Fruit fly (Drosophila melanogaster) whole organism: ENCODE results near the gene CG12766.

Source experiments
- CG8478 ChIP-seq: fragments of >200 bp; optimal IDR thresholded peaks from 2 replicates; lab custom pipeline; 2018; ENCODE audit warnings: inconsistent platforms
- Dll ChIP-seq: fragments of >200 bp; optimal IDR thresholded peaks from 2 replicates; lab custom pipeline; 2017
- EcR ChIP-seq, 2 experiments: fragments of >200 bp; optimal IDR thresholded peaks; 2 replicates each; lab custom pipeline; 2017; ENCODE audit warnings: missing biosample characterization in 2 of 2, missing genetic modification characterization in 2 of 2, missing genetic modification reagents in 2 of 2
- psq ChIP-seq: fragments of >200 bp; optimal IDR thresholded peaks from 2 replicates; lab custom pipeline; 2017

DNA sequence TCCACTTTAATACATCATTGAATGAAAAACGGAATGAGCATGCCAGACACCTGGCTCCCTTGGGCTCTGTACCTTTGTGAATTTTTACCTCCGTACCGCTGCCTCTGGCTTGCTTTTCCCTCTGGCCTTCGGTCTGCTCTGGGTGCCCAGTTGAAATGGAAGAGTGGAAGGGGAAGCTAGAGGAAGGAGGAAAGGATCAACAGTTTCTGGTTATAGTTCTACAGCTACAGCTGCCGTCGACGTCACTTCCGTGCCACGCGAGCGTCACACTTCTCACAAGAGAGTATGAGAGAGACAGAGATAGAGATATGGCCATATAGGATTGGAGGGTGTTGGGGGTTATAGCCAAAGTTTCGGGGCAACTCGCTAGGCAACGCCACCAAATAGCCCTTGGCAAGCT lies 40.1 kb upstream of the CG12766 start:
- no peak for TF ChIP-seq psq (lab: Kevin White, UChicago)
- TF ChIP-seq CG8478 = no peak
- no peak for TF ChIP-seq Dll (lab: Kevin White, UChicago)
- TF ChIP-seq EcR (GFP tag; optimal IDR thresholded peaks at IDR 0.05; lab: Kevin White, UChicago) = no peak
